Fruit fly (Drosophila melanogaster): Measurements from ENCODE around the gene Elo68beta.
A peak's percentile ranks its signal among the peaks of the same experiment; 100 is the strongest.

Gene Elo68beta

dm6 chr3L:11064689-11065088 lies 36.8 kb downstream of the Elo68beta start, which contains the start of the genes CG32075, CG45101 and SuUR (continued):
- TF ChIP-seq gsb-n (tag; optimal IDR thresholded peaks at IDR 0.05): peak; percentile 74
- TF ChIP-seq CG7357 (GFP tag; IDR thresholded peaks at IDR 0.05): peak; percentile 64; the same call in 1 of the 3 replicates
- peak; percentile 87; the same call in 2 of the 3 replicates for TF ChIP-seq ci (GFP tag; IDR thresholded peaks at IDR 0.05)
- TF ChIP-seq Bgb (GFP tag; IDR thresholded peaks at IDR 0.05; ENCODE audit: partially characterized antibody): no peak
- peak; percentile 92 for TF ChIP-seq CG1602 (GFP tag; optimal IDR thresholded peaks at IDR 0.05)
- no peak for TF ChIP-seq CG2129 (GFP tag; IDR thresholded peaks at IDR 0.05; ENCODE audit: partially characterized antibody)
- TF ChIP-seq Ravus (GFP tag; IDR thresholded peaks at IDR 0.05): peak; percentile 58
- TF ChIP-seq Atf-2 (GFP tag; optimal IDR thresholded peaks at IDR 0.05): peak; percentile 82
- TF ChIP-seq CG9437 (GFP tag; optimal IDR thresholded peaks at IDR 0.05): peak; percentile 69
- TF ChIP-seq CG18476 (GFP tag; optimal IDR thresholded peaks at IDR 0.05): peak; percentile 82
- peak; percentile 90 for TF ChIP-seq Aef1 (GFP tag; IDR thresholded peaks at IDR 0.05)
- peak; percentile 78 for TF ChIP-seq CG7556 (GFP tag; optimal IDR thresholded peaks at IDR 0.05)
- TF ChIP-seq wor (GFP tag; IDR thresholded peaks at IDR 0.05): peak; percentile 74
- TF ChIP-seq CG10321 (GFP tag; IDR thresholded peaks at IDR 0.05): no peak
- TF ChIP-seq Six4 (GFP tag; optimal IDR thresholded peaks at IDR 0.05): peak; percentile 83
- TF ChIP-seq CG14441 (GFP tag; IDR thresholded peaks at IDR 0.05): peak; percentile 92
- peak in 1 of 2 experiments; percentile 32 for TF ChIP-seq eve (GFP tag; optimal IDR thresholded peaks at IDR 0.05)
- TF ChIP-seq Doc2 (GFP tag; IDR thresholded peaks at IDR 0.05): 0 out of 2 replicates have a peak, but pooled peaks have one; percentile 28
- TF ChIP-seq CG13775 (GFP tag; optimal IDR thresholded peaks at IDR 0.05): peak; percentile 93
- TF ChIP-seq Trl (optimal IDR thresholded peaks at IDR 0.05): no peak
- TF ChIP-seq Trl (GFP tag; optimal IDR thresholded peaks at IDR 0.05): peak; percentile 93
- TF ChIP-seq ab (GFP tag; optimal IDR thresholded peaks at IDR 0.05): peak; percentile 88
- TF ChIP-seq GATAe (GFP tag; conservative IDR thresholded peaks at IDR 0.05): peak; percentile 61; the same call in 1 of the 2 replicates
- peak; percentile 91 for TF ChIP-seq CG2712 (tag; optimal IDR thresholded peaks at IDR 0.05)
- no peak for TF ChIP-seq prd (optimal IDR thresholded peaks at IDR 0.05)
- TF ChIP-seq prd (GFP tag; IDR thresholded peaks at IDR 0.05): peak; percentile 95
- TF ChIP-seq yki (optimal IDR thresholded peaks at IDR 0.05): no peak
- no peak for TF ChIP-seq Hr78 (GFP tag; optimal IDR thresholded peaks at IDR 0.05)
- peak; percentile 10 for TF ChIP-seq emc (GFP tag; optimal IDR thresholded peaks at IDR 0.05)
- peak; percentile 85 for TF ChIP-seq CG11504 (tag; optimal IDR thresholded peaks at IDR 0.05)
- no peak for TF ChIP-seq HLH4C (GFP tag; IDR thresholded peaks at IDR 0.05; ENCODE audit: partially characterized antibody)
- TF ChIP-seq CG17385 (GFP tag; optimal IDR thresholded peaks at IDR 0.05): peak; percentile 81
- peak; percentile 94 for TF ChIP-seq zfh2 (GFP tag; optimal IDR thresholded peaks at IDR 0.05)
- peak; percentile 73 for TF ChIP-seq CG12104 (GFP tag; optimal IDR thresholded peaks at IDR 0.05)
- TF ChIP-seq CG17359 (tag; optimal IDR thresholded peaks at IDR 0.05): peak; percentile 85
- peak; percentile 88 for TF ChIP-seq al (GFP tag; IDR thresholded peaks at IDR 0.05)
- TF ChIP-seq Ada2b (GFP tag; IDR thresholded peaks at IDR 0.05): peak; percentile 88
- TF ChIP-seq CG10959 (GFP tag; IDR thresholded peaks at IDR 0.05): peak; percentile 57
- TF ChIP-seq exex (tag; optimal IDR thresholded peaks at IDR 0.05): peak; percentile 51
- peak; percentile 70; the same call in 1 of the 3 replicates for TF ChIP-seq Mrtf (GFP tag; IDR thresholded peaks at IDR 0.05)
- TF ChIP-seq bbx (GFP tag; IDR thresholded peaks at IDR 0.05; ENCODE audit: partially characterized antibody): no peak
- peak; percentile 85 for TF ChIP-seq CG10209 (GFP tag; optimal IDR thresholded peaks at IDR 0.05)
- peak; percentile 81 for TF ChIP-seq H15 (GFP tag; IDR thresholded peaks at IDR 0.05)
- peak; percentile 68 for TF ChIP-seq CG31441 (GFP tag; IDR thresholded peaks at IDR 0.05)
- peak in 1 of 3 experiments; percentile 76 for TF ChIP-seq Stat92E (GFP tag; optimal IDR thresholded peaks at IDR 0.05)
- TF ChIP-seq CG10267 (tag; optimal IDR thresholded peaks at IDR 0.05): peak; percentile 96
- TF ChIP-seq CG8089 (GFP tag; optimal IDR thresholded peaks at IDR 0.05): peak; percentile 75
- peak; percentile 71 for TF ChIP-seq p53 (GFP tag; optimal IDR thresholded peaks at IDR 0.05)
- peak; percentile 88 for TF ChIP-seq CG32772 (GFP tag; IDR thresholded peaks at IDR 0.05)
- no peak for TF ChIP-seq unc-4 (GFP tag; IDR thresholded peaks at IDR 0.05; ENCODE audit: partially characterized antibody)
- peak; percentile 83 to 93 for TF ChIP-seq Hr51 (GFP tag; optimal IDR thresholded peaks at IDR 0.05)
